Worm (Caenorhabditis elegans) whole organism, mixed stage, embryonic: ENCODE measurements around the gene F38B7.3.

Experiments
- M03D4.4 ChIP-seq: sonication (generic microtip); optimal IDR thresholded peaks from 2 replicates; lab custom pipeline; 2017; ENCODE audit warnings: mild to moderate bottlenecking, missing genetic modification characterization, missing compliant biosample characterization
- bed-3 ChIP-seq: fragments of 200-800 bp; sonication (Bioruptor generic); optimal IDR thresholded peaks from 3 replicates; lab custom pipeline; 2018; ENCODE audit warnings: mild to moderate bottlenecking, missing genetic modification characterization, moderate library complexity, missing compliant biosample characterization
- blmp-1 ChIP-seq: fragments of 150-350 bp; optimal IDR thresholded peaks from 2 replicates; lab custom pipeline; 2014; ENCODE audit warnings: missing biosample characterization, missing genetic modification characterization
- ceh-39 ChIP-seq: fragments of 150-350 bp; optimal IDR thresholded peaks from 2 replicates; lab custom pipeline; 2014; ENCODE audit warnings: missing biosample characterization, missing genetic modification characterization
- ceh-43 ChIP-seq: fragments of 200-800 bp; sonication (Bioruptor generic); optimal IDR thresholded peaks from 2 replicates; lab custom pipeline; 2018; ENCODE audit warnings: mild to moderate bottlenecking, missing genetic modification characterization, moderate library complexity, missing compliant biosample characterization
- ceh-83 ChIP-seq: fragments of 200-800 bp; sonication (Bioruptor generic); optimal IDR thresholded peaks from 2 replicates; lab custom pipeline; 2018; ENCODE audit warnings: mild to moderate bottlenecking, missing genetic modification characterization, missing compliant biosample characterization
- ces-1 ChIP-seq: fragments of 150-350 bp; optimal IDR thresholded peaks from 2 replicates; lab custom pipeline; 2014; ENCODE audit warnings: missing biosample characterization, missing genetic modification reagents, missing genetic modification characterization
- cnd-1 ChIP-seq: fragments of 200-800 bp; sonication (Bioruptor generic); optimal IDR thresholded peaks from 2 replicates; lab custom pipeline; 2018; ENCODE audit warnings: mild to moderate bottlenecking, missing genetic modification characterization, missing compliant biosample characterization
- drap-1 ChIP-seq: fragments of 200-800 bp; sonication (Bioruptor generic); optimal IDR thresholded peaks from 3 replicates; lab custom pipeline; 2018; ENCODE audit warnings: mild to moderate bottlenecking, missing genetic modification characterization, missing compliant biosample characterization
- elt-1 ChIP-seq: sonication (generic microtip); optimal IDR thresholded peaks from 2 replicates; lab custom pipeline; 2017; ENCODE audit warnings: missing genetic modification characterization, mild to moderate bottlenecking, missing compliant biosample characterization, antibody characterized with exemption, moderate library complexity, borderline replicate concordance; ENCODE audit not compliant: insufficient read depth
- elt-3 ChIP-seq: fragments of 150-350 bp; optimal IDR thresholded peaks from 2 replicates; lab custom pipeline; 2014; ENCODE audit warnings: missing biosample characterization, missing genetic modification characterization
- flh-1 ChIP-seq: fragments of 200-800 bp; sonication (Bioruptor generic); optimal IDR thresholded peaks from 2 replicates; lab custom pipeline; 2018; ENCODE audit warnings: mild to moderate bottlenecking, missing genetic modification characterization, moderate library complexity, missing compliant biosample characterization
- ham-2 ChIP-seq: fragments of 200-800 bp; sonication (Bioruptor generic); optimal IDR thresholded peaks from 2 replicates; lab custom pipeline; 2018; ENCODE audit warnings: mild to moderate bottlenecking, missing genetic modification characterization, missing compliant biosample characterization
- hlh-1 ChIP-seq: fragments of 150-350 bp; optimal IDR thresholded peaks from 2 replicates; lab custom pipeline; 2014; ENCODE audit warnings: missing biosample characterization, missing genetic modification reagents, missing genetic modification characterization
- lin-13 ChIP-seq: fragments of 150-350 bp; optimal IDR thresholded peaks from 2 replicates; lab custom pipeline; 2014; ENCODE audit warnings: missing biosample characterization, missing genetic modification characterization
- lin-32 ChIP-seq: fragments of 200-800 bp; sonication (Bioruptor generic); optimal IDR thresholded peaks from 2 replicates; lab custom pipeline; 2018; ENCODE audit warnings: mild to moderate bottlenecking, missing genetic modification characterization, missing compliant biosample characterization
- lsy-2 ChIP-seq: fragments of 150-350 bp; optimal IDR thresholded peaks from 2 replicates; lab custom pipeline; 2014; ENCODE audit warnings: missing biosample characterization, missing genetic modification characterization
- mab-5 ChIP-seq: fragments of 150-350 bp; optimal IDR thresholded peaks from 2 replicates; lab custom pipeline; 2014; ENCODE audit warnings: missing biosample characterization, missing genetic modification characterization
- mep-1 ChIP-seq: fragments of 150-350 bp; optimal IDR thresholded peaks from 2 replicates; lab custom pipeline; 2017; ENCODE audit warnings: missing biosample characterization, missing genetic modification reagents, missing genetic modification characterization, inconsistent platforms
- mls-2 ChIP-seq: sonication (generic microtip); optimal IDR thresholded peaks from 2 replicates; lab custom pipeline; 2016; ENCODE audit warnings: mild to moderate bottlenecking, missing genetic modification characterization, moderate library complexity, missing compliant biosample characterization
- nhr-12 ChIP-seq: fragments of 150-350 bp; optimal IDR thresholded peaks from 2 replicates; lab custom pipeline; 2014; ENCODE audit warnings: missing biosample characterization, missing genetic modification characterization
- nhr-2 ChIP-seq: fragments of 150-350 bp; optimal IDR thresholded peaks from 2 replicates; lab custom pipeline; 2014; ENCODE audit warnings: missing biosample characterization, missing genetic modification characterization
- nhr-237 ChIP-seq: fragments of 150-350 bp; optimal IDR thresholded peaks from 2 replicates; lab custom pipeline; 2014; ENCODE audit warnings: missing biosample characterization, missing genetic modification characterization
- nhr-28 ChIP-seq: fragments of 150-350 bp; optimal IDR thresholded peaks from 2 replicates; lab custom pipeline; 2014; ENCODE audit warnings: missing biosample characterization, missing genetic modification characterization
- nhr-76 ChIP-seq: sonication (generic microtip); optimal IDR thresholded peaks from 2 replicates; lab custom pipeline; 2017; ENCODE audit warnings: missing biosample characterization, missing genetic modification characterization
- pha-4 ChIP-seq: fragments of 150-350 bp; optimal IDR thresholded peaks from 2 replicates; lab custom pipeline; 2018; ENCODE audit warnings: missing biosample characterization, missing genetic modification reagents, missing genetic modification characterization
- sem-2 ChIP-seq: fragments of 200-800 bp; sonication (Bioruptor generic); optimal IDR thresholded peaks from 2 replicates; lab custom pipeline; 2018; ENCODE audit warnings: mild to moderate bottlenecking, missing genetic modification characterization, missing compliant biosample characterization
- snpc-4 ChIP-seq: fragments of 150-350 bp; optimal IDR thresholded peaks from 2 replicates; lab custom pipeline; 2014; ENCODE audit warnings: missing biosample characterization, missing genetic modification characterization
- sptf-1 ChIP-seq: sonication (generic microtip); optimal IDR thresholded peaks from 2 replicates; lab custom pipeline; 2017; ENCODE audit warnings: mild to moderate bottlenecking, missing genetic modification characterization, moderate library complexity, missing compliant biosample characterization
- tbx-8 ChIP-seq: fragments of 200-800 bp; sonication (Bioruptor generic); optimal IDR thresholded peaks from 2 replicates; lab custom pipeline; 2018; ENCODE audit warnings: mild to moderate bottlenecking, missing genetic modification characterization, moderate library complexity, missing compliant biosample characterization
- unc-120 ChIP-seq: sonication (generic microtip); optimal IDR thresholded peaks from 2 replicates; lab custom pipeline; 2017; ENCODE audit warnings: missing genetic modification characterization, missing compliant biosample characterization; ENCODE audit not compliant: poor library complexity, severe bottlenecking
- unc-39 ChIP-seq: fragments of 150-350 bp; optimal IDR thresholded peaks from 2 replicates; lab custom pipeline; 2014; ENCODE audit warnings: missing biosample characterization, missing genetic modification characterization
- unc-62 ChIP-seq: fragments of 150-350 bp; optimal IDR thresholded peaks from 2 replicates; lab custom pipeline; 2014; ENCODE audit warnings: missing biosample characterization, missing genetic modification reagents, missing genetic modification characterization
- zip-8 ChIP-seq: fragments of 150-350 bp; optimal IDR thresholded peaks from 2 replicates; lab custom pipeline; 2014; ENCODE audit warnings: missing biosample characterization, missing genetic modification characterization
- ztf-11 ChIP-seq: fragments of 150-350 bp; optimal IDR thresholded peaks from 2 replicates; lab custom pipeline; 2014; ENCODE audit warnings: missing biosample characterization, missing genetic modification characterization

F38B7.3 gene

DNA sequence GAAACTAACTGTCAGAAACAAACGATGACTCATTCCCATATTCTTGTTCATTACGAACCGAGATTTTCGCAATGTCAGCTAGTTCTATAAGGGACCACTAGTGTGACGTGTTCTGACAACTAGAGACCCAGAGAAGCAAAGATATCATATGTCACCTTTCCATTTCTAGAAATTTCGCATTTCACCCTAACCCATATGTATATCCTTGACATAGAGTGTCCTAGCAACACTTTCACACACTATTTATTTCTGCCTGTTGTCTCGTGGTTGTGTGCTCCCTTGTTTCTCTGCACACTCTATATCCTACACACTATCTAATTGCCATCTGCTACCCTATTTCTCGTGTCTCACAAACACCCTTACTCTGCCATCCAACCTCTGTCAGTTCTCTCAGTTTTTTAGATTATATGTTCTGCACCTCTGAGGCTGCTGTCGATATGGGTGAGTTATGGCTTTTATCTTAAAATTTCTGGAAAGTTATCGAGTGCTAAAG lies at the start of gene F38B7.3, which contains the start of gene F38B7.17:
Gene F38B7.3 (plus strand): TSS at position 194 of the 493 bp plus-strand sequence.
Gene F38B7.17 (minus strand): TSS at position 51 of the 493 bp plus-strand sequence.
- TF ChIP-seq ceh-43 (GFP tag; lab: Kevin White, UChicago) (no peak), tbx-8 (GFP tag; lab: Kevin White, UChicago) (no peak), lin-32 (GFP tag; lab: Kevin White, UChicago) (peak; percentile 11), snpc-4 (tag; lab: Kevin White, UChicago) (no peak), elt-1 (tag; lab: Kevin White, UChicago) (no peak), ceh-39 (no peak), ceh-83 (GFP tag; lab: Kevin White, UChicago) (no peak), lin-13 (no peak), nhr-76 (tag; lab: Kevin White, UChicago) (no peak), sptf-1 (no peak), bed-3 (GFP tag; lab: Kevin White, UChicago) (no peak), mab-5 (tag; lab: Kevin White, UChicago) (no peak), drap-1 (GFP tag; lab: Kevin White, UChicago) (no peak), elt-3 (no peak), unc-62 (GFP tag; lab: Kevin White, UChicago) (peak; percentile 40), mls-2 (no peak), sem-2 (GFP tag; lab: Kevin White, UChicago) (no peak), mep-1 (tag; lab: Kevin White, UChicago) (no peak), nhr-28 (no peak), blmp-1 (tag; lab: Kevin White, UChicago) (no peak), cnd-1 (tag; lab: Kevin White, UChicago) (peak; percentile 84), pha-4 (peak; percentile 50), lsy-2 (tag; lab: Kevin White, UChicago) (peak; percentile 13), ham-2 (GFP tag; lab: Kevin White, UChicago) (no peak), zip-8 (tag; lab: Kevin White, UChicago) (no peak), nhr-237 (tag; lab: Kevin White, UChicago) (no peak), flh-1 (GFP tag; lab: Kevin White, UChicago) (no peak), unc-120 (tag; lab: Kevin White, UChicago) (peak; percentile 30), ces-1 (peak; percentile 30), ztf-11 (tag; lab: Kevin White, UChicago) (no peak), nhr-12 (tag; lab: Kevin White, UChicago) (no peak), hlh-1 (tag; lab: Kevin White, UChicago) (peak; percentile 49), unc-39 (no peak), M03D4.4 (tag; lab: Kevin White, UChicago) (no peak), nhr-2 (tag; lab: Kevin White, UChicago) (no peak)

- no peak for TF ChIP-seq lsy-2 (tag; lab: Kevin White, UChicago)
- TF ChIP-seq flh-1 (GFP tag; lab: Kevin White, UChicago) = no peak
- TF ChIP-seq elt-1 (tag; lab: Kevin White, UChicago) = no peak
- TF ChIP-seq drap-1 (GFP tag; lab: Kevin White, UChicago) = no peak
- TF ChIP-seq mls-2 = no peak
- TF ChIP-seq snpc-4 (tag; lab: Kevin White, UChicago) = no peak
- TF ChIP-seq lin-13 = no peak
- TF ChIP-seq elt-3 = no peak
- no peak for TF ChIP-seq mab-5 (tag; lab: Kevin White, UChicago)
- no peak for TF ChIP-seq unc-120 (tag; lab: Kevin White, UChicago)
These were observed 49.1 kb upstream of the F38B7.3 start for ce11 chrV:11499786-11500185.

DNA sequence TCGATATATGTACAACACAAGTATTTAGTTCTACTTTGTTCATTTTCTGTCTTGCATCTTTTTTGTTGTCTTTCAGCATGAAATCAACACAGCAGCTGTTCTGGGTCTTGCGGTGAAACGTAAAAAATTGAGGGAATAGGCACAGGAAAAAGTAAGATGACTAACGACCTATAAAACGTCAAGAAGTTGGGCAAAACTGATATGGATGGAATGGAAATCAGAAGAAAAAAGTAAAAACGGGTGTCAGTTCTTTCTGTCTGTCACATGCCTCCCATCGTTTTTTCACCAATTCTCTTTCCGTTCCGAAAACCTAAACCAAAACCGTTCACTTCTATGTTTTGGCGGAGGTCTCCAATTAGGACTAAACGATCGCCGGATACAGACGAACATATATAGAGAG lies 47.9 kb upstream of the F38B7.3 start:
- TF ChIP-seq unc-120 (tag; lab: Kevin White, UChicago) (no peak), ces-1 (no peak), blmp-1 (tag; lab: Kevin White, UChicago) (no peak), ceh-43 (GFP tag; lab: Kevin White, UChicago) (no peak), mab-5 (tag; lab: Kevin White, UChicago) (no peak), bed-3 (GFP tag; lab: Kevin White, UChicago) (no peak), elt-3 (no peak), ham-2 (GFP tag; lab: Kevin White, UChicago) (no peak), sem-2 (GFP tag; lab: Kevin White, UChicago) (no peak), pha-4 (no peak), zip-8 (tag; lab: Kevin White, UChicago) (no peak), cnd-1 (tag; lab: Kevin White, UChicago) (no peak), mep-1 (tag; lab: Kevin White, UChicago) (no peak)
- TF ChIP-seq, all 35 proteins: peak for 0
